ENCODE assay signal across 4 fruit fly cellular contexts in genomic region chr3L:16844920-16845573, dm6.
TF ChIP-seq lines count a peak whose summit lies in the region.

kud (minus strand) TSS chr3L:16844991.
Zcchc7 (plus strand) TSS chr3L:16845386.

TF ChIP-seq in whole organism, adult, 20 proteins besides CTCF, POLR2A, EP300 and RAD21 (continued from another document):
- peak; percentile 55 for TF ChIP-seq tj (GFP tag; optimal IDR thresholded peaks at IDR 0.05; lab: Kevin White, UChicago)
- peak; percentile 82 for TF ChIP-seq Hr96 (GFP tag; optimal IDR thresholded peaks at IDR 0.05; lab: Kevin White, UChicago)

TF ChIP-seq in whole organism, embryonic, 481 proteins besides CTCF, POLR2A, EP300 and RAD21 (continued from another document and continues in another):
- peak; percentile 69 for TF ChIP-seq CG18262 (tag; optimal IDR thresholded peaks at IDR 0.05; lab: Kevin White, UChicago)
- peak; percentile 24; the same call in 1 of the 2 replicates for TF ChIP-seq amos (GFP tag; IDR thresholded peaks at IDR 0.05; lab: Robert Waterston, UW; ENCODE audit: partially characterized antibody)
- TF ChIP-seq crol (GFP tag; IDR thresholded peaks at IDR 0.05; lab: Robert Waterston, UW) = no peak
- TF ChIP-seq pum (GFP tag; optimal IDR thresholded peaks at IDR 0.05; lab: Kevin White, UChicago) = peak; percentile 31
- TF ChIP-seq Med (GFP tag; lab: Kevin White, UChicago) = peak; percentile 87
- no peak for TF ChIP-seq CG4360 (GFP tag; IDR thresholded peaks at IDR 0.05; lab: Robert Waterston, UW)
- TF ChIP-seq usp (GFP tag; optimal IDR thresholded peaks at IDR 0.05; lab: Kevin White, UChicago) = no peak
- peak; percentile 77 for TF ChIP-seq CG34376 (GFP tag; optimal IDR thresholded peaks at IDR 0.05; lab: Kevin White, UChicago)
- TF ChIP-seq Meics (GFP tag; optimal IDR thresholded peaks at IDR 0.05; lab: Kevin White, UChicago) = peak; percentile 71
- TF ChIP-seq hbn (GFP tag; IDR thresholded peaks at IDR 0.05; lab: Robert Waterston, UW; ENCODE audit: partially characterized antibody) = no peak
- peak; percentile 66 for TF ChIP-seq CG15514 (GFP tag; optimal IDR thresholded peaks at IDR 0.05; lab: Kevin White, UChicago)
- peak; percentile 76 for TF ChIP-seq CG17829 (tag; optimal IDR thresholded peaks at IDR 0.05; lab: Kevin White, UChicago)
- peak; percentile 32; the same call in 2 of the 3 replicates for TF ChIP-seq CG34224 (GFP tag; IDR thresholded peaks at IDR 0.05; lab: Robert Waterston, UW; ENCODE audit: partially characterized antibody)
- TF ChIP-seq Trl (optimal IDR thresholded peaks at IDR 0.05; lab: Kevin White, UChicago) = peak; percentile 55 to 64
- TF ChIP-seq Trl (GFP tag; optimal IDR thresholded peaks at IDR 0.05; lab: Kevin White, UChicago) = no peak
- no peak for TF ChIP-seq CG16779 (GFP tag; IDR thresholded peaks at IDR 0.05; lab: Robert Waterston, UW)
- no peak for TF ChIP-seq CG43689 (GFP tag; IDR thresholded peaks at IDR 0.05; lab: Robert Waterston, UW)
- TF ChIP-seq CG33557 (GFP tag; optimal IDR thresholded peaks at IDR 0.05; lab: Kevin White, UChicago) = peak; percentile 74
- no peak for TF ChIP-seq CG6854 (GFP tag; optimal IDR thresholded peaks at IDR 0.05; lab: Kevin White, UChicago)
- TF ChIP-seq seq (GFP tag; IDR thresholded peaks at IDR 0.05; lab: Robert Waterston, UW) = no peak
- TF ChIP-seq Ets65A (GFP tag; lab: Kevin White, UChicago) = peak; percentile 7
- no peak for TF ChIP-seq sima (GFP tag; optimal IDR thresholded peaks at IDR 0.05; lab: Kevin White, UChicago)
- TF ChIP-seq D19A (tag; optimal IDR thresholded peaks at IDR 0.05; lab: Kevin White, UChicago) = no peak
- peak; percentile 71 for TF ChIP-seq CG3847 (GFP tag; IDR thresholded peaks at IDR 0.05; lab: Robert Waterston, UW)
- TF ChIP-seq CG1529 (GFP tag; optimal IDR thresholded peaks at IDR 0.05; lab: Kevin White, UChicago) = no peak
- TF ChIP-seq dm (GFP tag; optimal IDR thresholded peaks at IDR 0.05; lab: Kevin White, UChicago) = peak; percentile 27
- no peak for TF ChIP-seq yki (optimal IDR thresholded peaks at IDR 0.05; lab: Kevin White, UChicago)
- TF ChIP-seq CG32772 (GFP tag; IDR thresholded peaks at IDR 0.05; lab: Robert Waterston, UW) = no peak
- TF ChIP-seq shn (GFP tag; optimal IDR thresholded peaks at IDR 0.05; lab: Kevin White, UChicago) = peak; percentile 19
- peak; percentile 50; the same call in 1 of the 2 replicates for TF ChIP-seq CG6689 (GFP tag; IDR thresholded peaks at IDR 0.05; lab: Robert Waterston, UW)
- no peak for TF ChIP-seq disco-r (GFP tag; optimal IDR thresholded peaks at IDR 0.05; lab: Kevin White, UChicago)
- peak; percentile 54 for TF ChIP-seq CG10209 (GFP tag; optimal IDR thresholded peaks at IDR 0.05; lab: Kevin White, UChicago)
- TF ChIP-seq bbx (GFP tag; IDR thresholded peaks at IDR 0.05; lab: Robert Waterston, UW; ENCODE audit: partially characterized antibody) = peak; percentile 7; the same call in 1 of the 2 replicates
- TF ChIP-seq tin (GFP tag; optimal IDR thresholded peaks at IDR 0.05; lab: Kevin White, UChicago) = peak; percentile 59
- no peak for TF ChIP-seq bowl (GFP tag; IDR thresholded peaks at IDR 0.05; lab: Robert Waterston, UW)
- peak; percentile 89 for TF ChIP-seq sens (GFP tag; lab: Kevin White, UChicago)
- TF ChIP-seq CG15011 (GFP tag; optimal IDR thresholded peaks at IDR 0.05; lab: Kevin White, UChicago) = no peak
- TF ChIP-seq Dip2 (GFP tag; IDR thresholded peaks at IDR 0.05; lab: Robert Waterston, UW) = no peak
- no peak for TF ChIP-seq sqz (GFP tag; optimal IDR thresholded peaks at IDR 0.05; lab: Kevin White, UChicago)
- TF ChIP-seq ttk (GFP tag; IDR thresholded peaks at IDR 0.05; lab: Robert Waterston, UW) = no peak
- TF ChIP-seq CG5245 (GFP tag; optimal IDR thresholded peaks at IDR 0.05; lab: Kevin White, UChicago) = no peak
- no peak for TF ChIP-seq gt (GFP tag; IDR thresholded peaks at IDR 0.05; lab: Robert Waterston, UW)
- no peak for TF ChIP-seq CG32767 (GFP tag; IDR thresholded peaks at IDR 0.05; lab: Robert Waterston, UW)
- TF ChIP-seq CG11247 (GFP tag; IDR thresholded peaks at IDR 0.05; lab: Robert Waterston, UW) = no peak

TF ChIP-seq in whole organism, prepupa, 60 proteins besides CTCF, POLR2A, EP300 and RAD21 (continued from another document):
- peak; percentile 66 for TF ChIP-seq Ets96B (tag; optimal IDR thresholded peaks at IDR 0.05; lab: Kevin White, UChicago)
- no peak for TF ChIP-seq dac (GFP tag; optimal IDR thresholded peaks at IDR 0.05; lab: Kevin White, UChicago)
- peak; percentile 73 for TF ChIP-seq Sox14 (GFP tag; optimal IDR thresholded peaks at IDR 0.05; lab: Kevin White, UChicago)
- no peak for TF ChIP-seq CG10669 (GFP tag; optimal IDR thresholded peaks at IDR 0.05; lab: Kevin White, UChicago)
- TF ChIP-seq esn (GFP tag; optimal IDR thresholded peaks at IDR 0.05; lab: Kevin White, UChicago) = peak; percentile 71
- peak; percentile 48 for TF ChIP-seq CG11762 (GFP tag; optimal IDR thresholded peaks at IDR 0.05; lab: Kevin White, UChicago; ENCODE audit: insufficient read depth)
- TF ChIP-seq OdsH (GFP tag; optimal IDR thresholded peaks at IDR 0.05; lab: Kevin White, UChicago) = no peak
- TF ChIP-seq cyc (GFP tag; optimal IDR thresholded peaks at IDR 0.05; lab: Kevin White, UChicago) = peak; percentile 66
- TF ChIP-seq Sox15 (GFP tag; optimal IDR thresholded peaks at IDR 0.05; lab: Kevin White, UChicago) = peak; percentile 42
- no peak for TF ChIP-seq CG10631 (GFP tag; optimal IDR thresholded peaks at IDR 0.05; lab: Kevin White, UChicago)
- TF ChIP-seq Eip93F (GFP tag; optimal IDR thresholded peaks at IDR 0.05; lab: Kevin White, UChicago) = no peak
- no peak for TF ChIP-seq Smox (GFP tag; optimal IDR thresholded peaks at IDR 0.05; lab: Kevin White, UChicago)
- TF ChIP-seq Met (GFP tag; optimal IDR thresholded peaks at IDR 0.05; lab: Kevin White, UChicago) = no peak
- peak; percentile 73 for TF ChIP-seq acj6 (GFP tag; optimal IDR thresholded peaks at IDR 0.05; lab: Kevin White, UChicago)
- no peak for TF ChIP-seq svp (GFP tag; lab: Kevin White, UChicago)
- TF ChIP-seq CG15336 (GFP tag; IDR thresholded peaks at IDR 0.05; lab: Robert Waterston, UW) = 0 out of 2 replicates have a peak, but pooled peaks have one; percentile 7
- TF ChIP-seq dsx (GFP tag; optimal IDR thresholded peaks at IDR 0.05; lab: Kevin White, UChicago; ENCODE audit: poor library complexity, severe bottlenecking) = peak; percentile 87
- no peak; the same call in 2 of the 3 replicates for TF ChIP-seq eg (GFP tag; IDR thresholded peaks at IDR 0.05; lab: Robert Waterston, UW)
- no peak for TF ChIP-seq CG32006 (GFP tag; optimal IDR thresholded peaks at IDR 0.05; lab: Kevin White, UChicago)
- no peak for TF ChIP-seq CG4318 (GFP tag; optimal IDR thresholded peaks at IDR 0.05; lab: Kevin White, UChicago)
TF ChIP-seq in whole organism, prepupa: peak in this region for 19.

TF ChIP-seq in whole organism, wandering third instar larva, 38 proteins besides CTCF, POLR2A, EP300 and RAD21 (continued from another document):
- TF ChIP-seq Hr83 (GFP tag; optimal IDR thresholded peaks at IDR 0.05; lab: Kevin White, UChicago; ENCODE audit: poor library complexity, severe bottlenecking) = no peak
- no peak for TF ChIP-seq br (GFP tag; optimal IDR thresholded peaks at IDR 0.05; lab: Kevin White, UChicago)
- TF ChIP-seq pan (optimal IDR thresholded peaks at IDR 0.05; lab: Kevin White, UChicago) = no peak
- peak; percentile 81 for TF ChIP-seq Myc (optimal IDR thresholded peaks at IDR 0.05; lab: Kevin White, UChicago)
- peak in 1 of 2 experiments; percentile 81 for TF ChIP-seq foxo (GFP tag; optimal IDR thresholded peaks at IDR 0.05; lab: Kevin White, UChicago)
- TF ChIP-seq Rel (GFP tag; optimal IDR thresholded peaks at IDR 0.05; lab: Kevin White, UChicago) = no peak
- no peak for TF ChIP-seq Rel (tag; optimal IDR thresholded peaks at IDR 0.05; lab: Kevin White, UChicago)
- TF ChIP-seq Sp1 (GFP tag; optimal IDR thresholded peaks at IDR 0.05; lab: Kevin White, UChicago) = peak; percentile 75
